Fruit fly (Drosophila melanogaster): Measurements from ENCODE around the gene CG32726.

dm6 chrX:7379569-7379968, 46.0 kb downstream of the CG32726 start:
- TF ChIP-seq Mnt (GFP tag; optimal IDR thresholded peaks at IDR 0.05) = no peak
- no peak for TF ChIP-seq CG1620 (GFP tag; optimal IDR thresholded peaks at IDR 0.05)
- TF ChIP-seq cic (GFP tag; optimal IDR thresholded peaks at IDR 0.05) = no peak
- TF ChIP-seq CG5204 (GFP tag; optimal IDR thresholded peaks at IDR 0.05) = no peak
- no peak for TF ChIP-seq bab1 (GFP tag; optimal IDR thresholded peaks at IDR 0.05)
- no peak for TF ChIP-seq cnc (optimal IDR thresholded peaks at IDR 0.05)

Measured in whole organism, adult.